Fruit fly (Drosophila melanogaster): ENCODE results near the gene Vha68-1.
A peak's percentile ranks its signal among the peaks of the same experiment; 100 is the strongest.

Vha68-1 gene

dm6 chr2L:13045924-13046323 lies 42.0 kb upstream of the Vha68-1 start:
- TF ChIP-seq h (GFP tag; optimal IDR thresholded peaks at IDR 0.05) (no peak), Rel (GFP tag; optimal IDR thresholded peaks at IDR 0.05) (no peak), Rel (tag; optimal IDR thresholded peaks at IDR 0.05) (peak; percentile 93)

- peak; percentile 39 for TF ChIP-seq Dfd (GFP tag; optimal IDR thresholded peaks at IDR 0.05)
- TF ChIP-seq Vsx2 (GFP tag; optimal IDR thresholded peaks at IDR 0.05; ENCODE audit: partially characterized antibody), result peak; percentile 31
- TF ChIP-seq dsf (GFP tag; optimal IDR thresholded peaks at IDR 0.05; ENCODE audit: borderline replicate concordance), result no peak
- TF ChIP-seq Dif (GFP tag; optimal IDR thresholded peaks at IDR 0.05; ENCODE audit: partially characterized antibody), result peak; percentile 25
Measured at dm6 chr2L:13044135-13044534, 40.2 kb upstream of the Vha68-1 start.

DNA sequence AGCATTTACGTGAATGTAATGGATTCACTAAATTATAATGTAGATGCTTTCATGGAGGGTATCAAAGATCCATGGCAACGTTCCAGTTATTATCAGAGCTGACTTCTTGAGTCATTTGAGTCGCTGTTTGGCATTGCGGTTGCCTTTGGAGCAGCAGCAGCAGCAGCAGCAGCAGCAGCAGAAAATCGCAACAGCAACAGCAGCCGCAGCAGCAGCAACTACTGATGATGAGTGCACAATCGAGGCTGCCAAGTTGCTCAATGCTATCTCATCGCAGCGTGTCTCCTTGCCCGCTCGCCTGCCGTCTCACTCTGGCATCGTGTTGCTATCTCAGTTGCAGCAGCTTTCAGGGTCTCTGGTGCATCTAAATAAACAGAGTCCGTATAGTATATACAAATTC lies 38.5 kb upstream of the Vha68-1 start:
- no peak for TF ChIP-seq Hnf4 (GFP tag; optimal IDR thresholded peaks at IDR 0.05)
- peak; percentile 63 for TF ChIP-seq Dfd (GFP tag; optimal IDR thresholded peaks at IDR 0.05)

- TF ChIP-seq brk (GFP tag; optimal IDR thresholded peaks at IDR 0.05) (no peak), Hr83 (GFP tag; optimal IDR thresholded peaks at IDR 0.05; ENCODE audit: poor library complexity, severe bottlenecking) (no peak), Sp1 (GFP tag; optimal IDR thresholded peaks at IDR 0.05) (no peak), OdsH (GFP tag; optimal IDR thresholded peaks at IDR 0.05) (no peak), woc (GFP tag; optimal IDR thresholded peaks at IDR 0.05) (no peak)
Measured at dm6 chr2L:13035687-13036185, 31.8 kb upstream of the Vha68-1 start.

DNA sequence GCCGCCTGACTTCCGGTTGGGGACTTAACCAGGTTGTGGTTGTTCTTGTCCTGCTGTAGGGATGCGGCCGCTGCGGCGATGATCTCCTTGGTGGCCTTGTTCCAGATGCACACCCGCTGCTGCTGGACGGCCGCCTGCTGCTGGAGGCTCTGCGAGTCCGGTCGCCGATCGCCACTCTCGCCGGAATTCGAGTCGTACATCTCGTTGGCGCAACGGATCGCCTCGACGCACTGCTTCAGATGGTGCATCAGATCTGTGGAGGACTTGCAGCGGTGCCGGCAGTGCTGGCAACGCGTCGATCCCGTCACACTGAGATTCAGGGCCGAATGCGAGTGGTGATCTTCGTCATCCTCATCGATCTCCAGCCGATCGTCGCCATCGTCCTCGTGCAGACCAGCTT lies 25.0 kb upstream of the Vha68-1 start:
- TF ChIP-seq Hr83 (GFP tag; optimal IDR thresholded peaks at IDR 0.05; ENCODE audit: poor library complexity, severe bottlenecking), result no peak
- no peak for TF ChIP-seq foxo (GFP tag; optimal IDR thresholded peaks at IDR 0.05)
- TF ChIP-seq Mio (GFP tag; optimal IDR thresholded peaks at IDR 0.05), result no peak
- TF ChIP-seq Sp1 (GFP tag; optimal IDR thresholded peaks at IDR 0.05), result no peak
- TF ChIP-seq Abd-B (GFP tag; optimal IDR thresholded peaks at IDR 0.05), result no peak
- TF ChIP-seq tai (GFP tag; optimal IDR thresholded peaks at IDR 0.05), result no peak
- TF ChIP-seq dsf (GFP tag; optimal IDR thresholded peaks at IDR 0.05; ENCODE audit: borderline replicate concordance), result no peak
- TF ChIP-seq jim (GFP tag; optimal IDR thresholded peaks at IDR 0.05), result no peak
- no peak for TF ChIP-seq dmrt93B (GFP tag; optimal IDR thresholded peaks at IDR 0.05)
- TF ChIP-seq Myc (optimal IDR thresholded peaks at IDR 0.05), result no peak
- TF ChIP-seq Jra (GFP tag; optimal IDR thresholded peaks at IDR 0.05), result no peak
- no peak for TF ChIP-seq Vsx2 (GFP tag; optimal IDR thresholded peaks at IDR 0.05; ENCODE audit: partially characterized antibody)
- no peak for TF ChIP-seq woc (GFP tag; optimal IDR thresholded peaks at IDR 0.05)
- no peak for TF ChIP-seq ey (GFP tag; optimal IDR thresholded peaks at IDR 0.05)
- TF ChIP-seq CG9705 (GFP tag; optimal IDR thresholded peaks at IDR 0.05), result no peak
- TF ChIP-seq Dif (GFP tag; optimal IDR thresholded peaks at IDR 0.05; ENCODE audit: partially characterized antibody), result no peak

- TF ChIP-seq GATAd (GFP tag; optimal IDR thresholded peaks at IDR 0.05) (no peak), sv (GFP tag; optimal IDR thresholded peaks at IDR 0.05) (no peak), Hr78 (GFP tag; optimal IDR thresholded peaks at IDR 0.05) (no peak), dmrt93B (GFP tag; optimal IDR thresholded peaks at IDR 0.05) (no peak), lola (GFP tag; optimal IDR thresholded peaks at IDR 0.05) (no peak), ey (GFP tag; optimal IDR thresholded peaks at IDR 0.05) (no peak), Dif (GFP tag; optimal IDR thresholded peaks at IDR 0.05; ENCODE audit: partially characterized antibody) (no peak), jim (GFP tag; optimal IDR thresholded peaks at IDR 0.05) (no peak), sage (GFP tag; optimal IDR thresholded peaks at IDR 0.05) (no peak), OdsH (GFP tag; optimal IDR thresholded peaks at IDR 0.05) (no peak), Hnf4 (GFP tag; optimal IDR thresholded peaks at IDR 0.05) (no peak), dl (GFP tag; optimal IDR thresholded peaks at IDR 0.05; ENCODE audit: insufficient read depth in 1 of 2, partially characterized antibody in 2 of 2) (no peak), Myc (optimal IDR thresholded peaks at IDR 0.05) (no peak), N (GFP tag; optimal IDR thresholded peaks at IDR 0.05) (no peak), fru (GFP tag; optimal IDR thresholded peaks at IDR 0.05) (no peak), CG32264 (GFP tag; optimal IDR thresholded peaks at IDR 0.05) (no peak)
Measured at dm6 chr2L:13021020-13021781, 17.3 kb upstream of the Vha68-1 start, which contains the start of gene CG9933. Gene CG9933 (minus strand): TSS chr2L:13021312.
